Worm (Caenorhabditis elegans): ENCODE data around the gene C50H2.13.

The C50H2.13 gene

ce11 chrV:9915021-9915420 lies 11.3 kb upstream of the C50H2.13 start, which contains the start of gene mec-9:
Gene mec-9 (minus strand): TSS chrV:9915121.
- TF ChIP-seq ztf-16 (tag; optimal IDR thresholded peaks at IDR 0.05), result no peak
- TF ChIP-seq ceh-19 (GFP tag; optimal IDR thresholded peaks at IDR 0.05), result no peak
- TF ChIP-seq ets-4 (tag; optimal IDR thresholded peaks at IDR 0.05), result no peak
- TF ChIP-seq ahr-1 (tag; optimal IDR thresholded peaks at IDR 0.05), result no peak
- TF ChIP-seq fkh-10 (GFP tag; optimal IDR thresholded peaks at IDR 0.05), result no peak
- TF ChIP-seq ceh-22 (tag; optimal IDR thresholded peaks at IDR 0.05), result no peak
- no peak for TF ChIP-seq K02D7.2 (tag; optimal IDR thresholded peaks at IDR 0.05)
- no peak for TF ChIP-seq ama-1 (optimal IDR thresholded peaks at IDR 0.05)

ce11 chrV:9916665-9917064 lies 9.7 kb upstream of the C50H2.13 start, which contains the start of gene C50H2.4:
Gene C50H2.4 (plus strand): TSS chrV:9916965.
- no peak for TF ChIP-seq ets-4 (tag; optimal IDR thresholded peaks at IDR 0.05)
- TF ChIP-seq eyg-1 (tag; optimal IDR thresholded peaks at IDR 0.05), result no peak
- no peak for TF ChIP-seq K09A11.1 (tag; optimal IDR thresholded peaks at IDR 0.05; ENCODE audit: insufficient read depth)
- no peak for TF ChIP-seq npax-4 (tag; optimal IDR thresholded peaks at IDR 0.05)
- no peak for TF ChIP-seq odd-2 (tag; optimal IDR thresholded peaks at IDR 0.05)
- TF ChIP-seq ceh-30 (tag; optimal IDR thresholded peaks at IDR 0.05), result no peak
- no peak for TF ChIP-seq zip-5 (tag; optimal IDR thresholded peaks at IDR 0.05)
- no peak for TF ChIP-seq C38D4.7 (GFP tag; optimal IDR thresholded peaks at IDR 0.05)
- TF ChIP-seq ref-2 (tag; optimal IDR thresholded peaks at IDR 0.05), result no peak
- TF ChIP-seq nhr-11 (tag; optimal IDR thresholded peaks at IDR 0.05), result no peak
- TF ChIP-seq tbx-2 (tag; optimal IDR thresholded peaks at IDR 0.05), result no peak
- no peak for TF ChIP-seq pat-9 (tag; optimal IDR thresholded peaks at IDR 0.05)
- no peak for TF ChIP-seq ceh-31 (tag; optimal IDR thresholded peaks at IDR 0.05)
- TF ChIP-seq rnt-1 (tag; optimal IDR thresholded peaks at IDR 0.05), result no peak
- no peak for TF ChIP-seq mec-3 (tag; optimal IDR thresholded peaks at IDR 0.05; ENCODE audit: borderline replicate concordance)
- TF ChIP-seq hlh-13 (GFP tag; optimal IDR thresholded peaks at IDR 0.05), result no peak
- TF ChIP-seq elt-2 (tag; optimal IDR thresholded peaks at IDR 0.05), result no peak
- TF ChIP-seq ceh-45 (GFP tag; IDR thresholded peaks at IDR 0.05), result no peak

DNA sequence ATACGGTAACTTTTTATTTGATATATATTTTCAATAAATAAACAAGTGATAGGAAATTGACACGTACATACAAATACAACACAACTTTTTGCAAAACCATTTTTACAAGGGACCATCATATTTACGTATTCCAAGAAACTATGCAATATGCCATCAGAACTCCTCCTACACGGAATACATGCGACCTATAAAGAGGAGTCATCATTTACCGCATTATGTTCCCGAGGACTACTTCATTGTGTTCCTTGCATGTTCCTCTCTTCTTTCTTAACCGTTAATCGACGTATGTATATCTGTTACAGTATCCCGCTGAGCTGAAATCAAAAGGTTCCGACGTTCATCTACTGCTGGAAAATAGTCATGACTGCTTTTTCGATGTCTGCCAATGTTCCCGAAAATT lies 7.9 kb upstream of the C50H2.13 start, which contains the start of gene C50H2.5:
Gene C50H2.5 (plus strand): TSS at position 301 of the 400 bp plus-strand sequence.
- TF ChIP-seq fkh-10 (GFP tag; optimal IDR thresholded peaks at IDR 0.05), result no peak
- no peak for TF ChIP-seq ref-2 (tag; optimal IDR thresholded peaks at IDR 0.05)
- no peak for TF ChIP-seq hlh-13 (GFP tag; optimal IDR thresholded peaks at IDR 0.05)
- no peak for TF ChIP-seq sox-2 (GFP tag; IDR thresholded peaks at IDR 0.05)
- TF ChIP-seq ahr-1 (tag; optimal IDR thresholded peaks at IDR 0.05), result no peak
- TF ChIP-seq elt-2 (tag; optimal IDR thresholded peaks at IDR 0.05), result no peak
- TF ChIP-seq F13H6.1 (tag; optimal IDR thresholded peaks at IDR 0.05), result no peak
- TF ChIP-seq sox-4 (tag; optimal IDR thresholded peaks at IDR 0.05), result no peak
- no peak for TF ChIP-seq fax-1 (tag; optimal IDR thresholded peaks at IDR 0.05)
- no peak for TF ChIP-seq ama-1 (optimal IDR thresholded peaks at IDR 0.05)
- TF ChIP-seq pha-2 (tag; optimal IDR thresholded peaks at IDR 0.05), result no peak
- TF ChIP-seq mec-3 (tag; optimal IDR thresholded peaks at IDR 0.05; ENCODE audit: borderline replicate concordance), result no peak

- TF ChIP-seq hlh-30 (tag; optimal IDR thresholded peaks at IDR 0.05; ENCODE audit: insufficient read depth) (no peak), unc-86 (tag; optimal IDR thresholded peaks at IDR 0.05) (no peak), unc-42 (tag; optimal IDR thresholded peaks at IDR 0.05) (no peak), gmeb-2 (tag; optimal IDR thresholded peaks at IDR 0.05) (no peak), lim-6 (tag; optimal IDR thresholded peaks at IDR 0.05) (no peak), pqm-1 (tag; optimal IDR thresholded peaks at IDR 0.05) (no peak), pros-1 (tag; optimal IDR thresholded peaks at IDR 0.05) (no peak), C38D4.7 (GFP tag; optimal IDR thresholded peaks at IDR 0.05) (no peak), pha-2 (tag; optimal IDR thresholded peaks at IDR 0.05) (no peak), nhr-11 (tag; optimal IDR thresholded peaks at IDR 0.05) (no peak), ztf-16 (tag; optimal IDR thresholded peaks at IDR 0.05) (no peak), sox-4 (tag; optimal IDR thresholded peaks at IDR 0.05) (no peak), unc-55 (GFP tag; optimal IDR thresholded peaks at IDR 0.05) (no peak), che-1 (tag; optimal IDR thresholded peaks at IDR 0.05) (no peak), fkh-10 (GFP tag; optimal IDR thresholded peaks at IDR 0.05) (no peak), ceh-6 (GFP tag; optimal IDR thresholded peaks at IDR 0.05) (no peak)
Observed at ce11 chrV:9921288-9921687, 5.1 kb upstream of the C50H2.13 start, which contains the start of gene ceh-75. Gene ceh-75 (plus strand): TSS chrV:9921337.
